Worm (Caenorhabditis elegans) whole organism, L4 larva: ENCODE data around the gene fbxb-106.
A peak's percentile ranks its signal among the peaks of the same experiment; 100 is the strongest.

Source experiments
- F26F4.8 ChIP-seq: fragments of 200-800 bp; sonication (Bioruptor generic); conservative IDR thresholded peaks from 2 replicates; pipeline ENCODE4 v1.3.6; 2022; ENCODE audit warnings: missing genetic modification characterization, missing compliant biosample characterization
- F44E2.7 ChIP-seq: fragments of 200-800 bp; sonication (Bioruptor generic); IDR thresholded peaks from 2 replicates; pipeline ENCODE4 v2.1.2; 2022; ENCODE audit warnings: missing genetic modification characterization, missing compliant biosample characterization
- Y48G9A.11 ChIP-seq: fragments of 200-800 bp; sonication (Bioruptor generic); IDR thresholded peaks from 2 replicates; pipeline ENCODE4 v1.3.6; 2022; ENCODE audit warnings: missing genetic modification reagents, missing genetic modification characterization, missing compliant biosample characterization
- ZK337.2 ChIP-seq: fragments of 200-800 bp; sonication (Bioruptor generic); IDR thresholded peaks from 2 replicates; pipeline ENCODE4 v1.3.6; 2022; ENCODE audit warnings: missing genetic modification reagents, missing genetic modification characterization, missing compliant biosample characterization
- attf-4 ChIP-seq: sonication (generic microtip); optimal IDR thresholded peaks from 3 replicates; lab custom pipeline; 2017; ENCODE audit warnings: missing biosample characterization, missing genetic modification characterization
- ces-1 ChIP-seq: fragments of 150-350 bp; sonication (generic microtip); optimal IDR thresholded peaks from 4 replicates; lab custom pipeline; 2014; ENCODE audit warnings: missing biosample characterization, missing genetic modification reagents, missing genetic modification characterization
- cey-2 ChIP-seq: sonication (generic microtip); optimal IDR thresholded peaks from 3 replicates; lab custom pipeline; 2017; ENCODE audit warnings: missing genetic modification characterization, mild to moderate bottlenecking, missing compliant biosample characterization, antibody characterized with exemption, borderline replicate concordance; ENCODE audit not compliant: insufficient read depth
- ctbp-1 ChIP-seq: fragments of 200-800 bp; sonication (Bioruptor generic); IDR thresholded peaks from 2 replicates; pipeline ENCODE4 v1.3.6; 2022; ENCODE audit warnings: missing genetic modification reagents, missing genetic modification characterization, missing compliant biosample characterization
- daf-16 ChIP-seq, 3 experiments: sonication (generic microtip); optimal IDR thresholded peaks; 2 replicates each; lab custom pipeline; 2016 to 2017; ENCODE audit warnings: missing genetic modification characterization in 3 of 3, missing genetic modification reagents in 3 of 3, mild to moderate bottlenecking in 2 of 3, missing compliant biosample characterization in 2 of 3, missing biosample characterization in 1 of 3, moderate library complexity in 1 of 3
- daf-19 ChIP-seq: fragments of 200-800 bp; sonication (Bioruptor generic); conservative IDR thresholded peaks from 2 replicates; pipeline ENCODE4 v1.3.6; 2022; ENCODE audit warnings: missing genetic modification characterization, missing compliant biosample characterization
- daf-8 ChIP-seq: fragments of 200-800 bp; sonication (Bioruptor generic); IDR thresholded peaks from 2 replicates; pipeline ENCODE4 v1.3.6; 2022; ENCODE audit warnings: missing genetic modification characterization, missing compliant biosample characterization
- dmd-6 ChIP-seq: fragments of 200-800 bp; sonication (Bioruptor generic); IDR thresholded peaks from 2 replicates; pipeline ENCODE4 v1.3.6; 2022; ENCODE audit warnings: missing genetic modification reagents, missing genetic modification characterization, missing compliant biosample characterization
- dpl-1 ChIP-seq: fragments of 150-350 bp; optimal IDR thresholded peaks from 2 replicates; lab custom pipeline; 2014; ENCODE audit warnings: missing biosample characterization, missing genetic modification reagents, missing genetic modification characterization
- dve-1 ChIP-seq: sonication (generic microtip); optimal IDR thresholded peaks from 2 replicates; lab custom pipeline; 2017; ENCODE audit warnings: antibody characterized with exemption, mild to moderate bottlenecking, missing genetic modification characterization, missing compliant biosample characterization; ENCODE audit not compliant: insufficient read depth
- egl-27 ChIP-seq: sonication (generic microtip); optimal IDR thresholded peaks from 3 replicates; lab custom pipeline; 2017; ENCODE audit warnings: missing biosample characterization, missing genetic modification reagents, missing genetic modification characterization
- egl-43 ChIP-seq: fragments of 200-800 bp; sonication (Bioruptor generic); IDR thresholded peaks from 2 replicates; pipeline ENCODE4 v1.3.6; 2022; ENCODE audit warnings: missing genetic modification reagents, missing genetic modification characterization, missing compliant biosample characterization
- fkh-10 ChIP-seq: fragments of 150-350 bp; optimal IDR thresholded peaks from 2 replicates; lab custom pipeline; 2014; ENCODE audit warnings: missing biosample characterization, missing genetic modification reagents, missing genetic modification characterization
- hlh-11 ChIP-seq: fragments of 200-800 bp; sonication (Bioruptor generic); optimal IDR thresholded peaks from 2 replicates; lab custom pipeline; 2018; ENCODE audit warnings: mild to moderate bottlenecking, missing genetic modification characterization, missing compliant biosample characterization
- lin-38 ChIP-seq: fragments of 200-800 bp; sonication (Bioruptor generic); IDR thresholded peaks from 2 replicates; pipeline ENCODE4 v1.3.6; 2022; ENCODE audit warnings: missing genetic modification reagents, missing genetic modification characterization, missing compliant biosample characterization
- lir-3 ChIP-seq: sonication (generic microtip); optimal IDR thresholded peaks from 2 replicates; lab custom pipeline; 2016; ENCODE audit warnings: mild to moderate bottlenecking, missing genetic modification characterization, missing compliant biosample characterization
- lsy-2 ChIP-seq, 2 experiments: fragments of 150-350 bp in 1 of 2; sonication (generic microtip) in 1 of 2; optimal IDR thresholded peaks; 2 replicates each; lab custom pipeline; 2014 to 2017; ENCODE audit warnings: missing biosample characterization in 2 of 2, missing genetic modification characterization in 2 of 2
- madf-9 ChIP-seq: fragments of 200-800 bp; sonication (Bioruptor generic); conservative IDR thresholded peaks from 2 replicates; pipeline ENCODE4 v1.3.6; 2022; ENCODE audit warnings: missing genetic modification reagents, missing genetic modification characterization, missing compliant biosample characterization
- mdl-1 ChIP-seq, 2 experiments: fragments of 150-350 bp in 1 of 2; sonication (generic microtip) in 1 of 2; optimal IDR thresholded peaks; 2 replicates each; lab custom pipeline; 2014 to 2017; ENCODE audit warnings: missing biosample characterization in 2 of 2, missing genetic modification characterization in 2 of 2
- mes-2 ChIP-seq: sonication (generic microtip); optimal IDR thresholded peaks from 2 replicates; lab custom pipeline; 2016; ENCODE audit warnings: missing genotype, mild to moderate bottlenecking, missing genetic modification characterization, missing compliant biosample characterization; ENCODE audit not compliant: poor library complexity, severe bottlenecking
- nhr-11 ChIP-seq: fragments of 150-350 bp; optimal IDR thresholded peaks from 2 replicates; lab custom pipeline; 2014; ENCODE audit warnings: missing biosample characterization, missing genetic modification characterization
- nhr-111 ChIP-seq: fragments of 200-800 bp; sonication (Bioruptor generic); optimal IDR thresholded peaks from 2 replicates; lab custom pipeline; 2018; ENCODE audit warnings: mild to moderate bottlenecking, missing genetic modification characterization, missing compliant biosample characterization
- nhr-28 ChIP-seq: fragments of 150-350 bp; optimal IDR thresholded peaks from 2 replicates; lab custom pipeline; 2014; ENCODE audit warnings: missing biosample characterization, missing genetic modification characterization
- nhr-41 ChIP-seq: fragments of 200-800 bp; sonication (Bioruptor generic); IDR thresholded peaks from 2 replicates; pipeline ENCODE4 v1.3.6; 2022; ENCODE audit warnings: missing genetic modification reagents, missing genetic modification characterization, missing compliant biosample characterization
- nhr-48 ChIP-seq: sonication (generic microtip); optimal IDR thresholded peaks from 2 replicates; lab custom pipeline; 2016; ENCODE audit warnings: mild to moderate bottlenecking, missing genetic modification characterization, missing compliant biosample characterization
- pha-4 ChIP-seq, 2 experiments: fragments of 150-350 bp in 1 of 2; fragments of 200-800 bp in 1 of 2; sonication (Bioruptor generic) in 1 of 2; IDR thresholded peaks in 1 of 2; optimal IDR thresholded peaks in 1 of 2; 2 replicates each; pipeline versions ENCODE4 v1.3.6 to Lab custom; 2014 to 2022; ENCODE audit warnings: missing genetic modification characterization in 2 of 2, missing genetic modification reagents in 2 of 2, missing biosample characterization in 1 of 2, missing compliant biosample characterization in 1 of 2
- php-3 ChIP-seq: fragments of 200-800 bp; sonication (Bioruptor generic); IDR thresholded peaks from 2 replicates; pipeline ENCODE4 v1.3.6; 2022; ENCODE audit warnings: missing genetic modification reagents, missing genetic modification characterization, missing compliant biosample characterization
- pqm-1 ChIP-seq: sonication (generic microtip); optimal IDR thresholded peaks from 2 replicates; lab custom pipeline; 2017; ENCODE audit warnings: missing biosample characterization, missing genetic modification characterization
- saeg-2 ChIP-seq: fragments of 200-800 bp; sonication (Bioruptor generic); IDR thresholded peaks from 2 replicates; pipeline ENCODE4 v1.3.6; 2022; ENCODE audit warnings: missing genetic modification reagents, missing genetic modification characterization, missing compliant biosample characterization
- set-16 ChIP-seq: fragments of 200-800 bp; sonication (Bioruptor generic); IDR thresholded peaks from 2 replicates; pipeline ENCODE4 v1.3.6; 2022; ENCODE audit warnings: missing genetic modification reagents, missing genetic modification characterization, missing compliant biosample characterization
- skn-1 ChIP-seq: fragments of 150-350 bp; optimal IDR thresholded peaks from 2 replicates; lab custom pipeline; 2014; ENCODE audit warnings: missing biosample characterization, missing genetic modification characterization
- snpc-4 ChIP-seq: fragments of 150-350 bp; optimal IDR thresholded peaks from 2 replicates; lab custom pipeline; 2014; ENCODE audit warnings: missing biosample characterization, missing genetic modification characterization
- unc-130 ChIP-seq: sonication (generic microtip); optimal IDR thresholded peaks from 2 replicates; lab custom pipeline; 2016; ENCODE audit warnings: missing genetic modification reagents, missing genetic modification characterization, missing compliant biosample characterization
- unc-39 ChIP-seq: sonication (generic microtip); optimal IDR thresholded peaks from 2 replicates; lab custom pipeline; 2017; ENCODE audit warnings: missing biosample characterization, missing genetic modification characterization
- unc-62 ChIP-seq, 3 experiments: fragments of 150-350 bp in 1 of 3; sonication (generic microtip); optimal IDR thresholded peaks in 2 of 3; peaks in 1 of 3; 1 replicate in 1 of 3; 2 replicates in 2 of 3; lab custom pipeline; 2014 to 2017; ENCODE audit warnings: missing biosample characterization in 3 of 3, missing genetic modification characterization in 3 of 3, missing genetic modification reagents in 3 of 3, missing genotype in 1 of 3
- zag-1 ChIP-seq: fragments of 150-350 bp; optimal IDR thresholded peaks from 2 replicates; lab custom pipeline; 2014; ENCODE audit warnings: missing biosample characterization, missing genetic modification characterization
- zip-11 ChIP-seq: fragments of 200-800 bp; sonication (Bioruptor generic); IDR thresholded peaks from 2 replicates; pipeline ENCODE4 v1.3.6; 2022; ENCODE audit warnings: missing genetic modification characterization, missing compliant biosample characterization
- ztf-7 ChIP-seq: fragments of 150-350 bp; optimal IDR thresholded peaks from 2 replicates; lab custom pipeline; 2014; ENCODE audit warnings: missing biosample characterization, missing genetic modification characterization

The fbxb-106 gene

DNA sequence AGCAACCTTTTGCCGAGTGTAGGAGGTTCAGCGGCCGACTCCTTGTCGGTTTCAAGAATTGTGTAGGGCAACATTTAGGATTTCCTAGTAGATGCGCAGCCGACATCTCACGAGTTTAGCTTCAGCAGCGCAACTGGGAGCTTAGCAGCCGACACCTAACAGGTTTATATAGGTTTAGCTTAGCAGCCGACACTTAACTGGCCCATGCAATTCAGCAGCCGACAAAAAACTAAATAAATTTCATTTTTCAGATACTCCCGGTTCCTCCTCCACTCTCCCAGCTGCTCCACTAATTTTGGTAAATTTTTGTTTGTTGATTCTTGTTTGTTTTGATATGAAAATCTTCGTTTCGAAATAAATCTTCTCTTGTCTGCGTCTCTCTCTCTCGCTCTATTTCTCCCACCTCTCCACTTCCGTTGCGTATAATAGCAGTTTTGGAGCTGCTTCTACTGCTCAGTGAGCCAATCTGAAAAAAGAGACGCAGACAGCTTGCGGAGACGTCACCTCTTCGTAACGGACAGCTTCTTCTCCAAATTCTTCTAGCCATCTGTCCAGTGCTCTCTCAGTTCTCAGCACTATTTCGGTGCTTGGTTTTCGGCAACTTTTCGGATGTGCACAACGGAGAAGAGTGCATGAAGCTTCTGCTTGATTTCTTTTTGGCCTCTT, 14.1 kb upstream of the fbxb-106 start (continued):
- TF ChIP-seq ZK337.2 (GFP tag; lab: Robert Waterston, UW) (no peak), daf-19 (GFP tag; lab: Robert Waterston, UW) (no peak), nhr-41 (no peak), skn-1 (tag; lab: Kevin White, UChicago) (no peak), egl-43 (GFP tag; lab: Robert Waterston, UW) (peak; percentile 33; the same call in 1 of the 2 replicates), fkh-10 (GFP tag; lab: Kevin White, UChicago) (peak; percentile 75), snpc-4 (tag; lab: Kevin White, UChicago) (no peak), pha-4 (GFP tag; IDR thresholded peaks at IDR 0.05; lab: Robert Waterston, UW) (no peak), pha-4 (tag; optimal IDR thresholded peaks at IDR 0.05; lab: Kevin White, UChicago) (no peak), unc-39 (no peak), egl-27 (tag; lab: Kevin White, UChicago) (no peak), ctbp-1 (peak; percentile 60; the same call in 1 of the 2 replicates), ztf-7 (tag; lab: Kevin White, UChicago) (no peak), mdl-1 (tag; optimal IDR thresholded peaks at IDR 0.05; lab: Kevin White, UChicago) (peak in 1 of 2 experiments; percentile 14), madf-9 (GFP tag; lab: Robert Waterston, UW) (no peak), set-16 (GFP tag; lab: Robert Waterston, UW) (no peak)

DNA sequence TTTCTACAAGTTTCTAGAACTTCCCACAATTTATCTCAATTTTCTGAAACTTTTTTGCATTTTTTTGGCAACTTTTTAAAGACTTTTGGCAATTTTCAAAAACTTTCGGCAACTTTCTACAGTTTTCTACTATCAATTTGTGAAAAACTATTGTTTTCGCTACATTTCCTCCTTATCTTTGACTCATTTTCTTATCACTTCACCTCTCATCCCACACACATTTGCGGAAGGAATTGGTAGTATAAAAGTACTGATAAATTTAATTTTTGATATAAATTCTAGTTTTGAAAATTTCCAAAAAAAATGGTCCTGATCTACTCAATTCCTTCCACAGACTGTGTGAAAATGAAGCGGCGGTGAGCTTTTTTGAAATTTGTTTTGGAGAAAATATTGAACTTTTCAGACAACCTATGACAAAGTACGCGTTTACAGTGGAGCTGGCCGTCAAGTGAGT, 12.6 kb upstream of the fbxb-106 start, which contains the start of gene F29A7.4:
Gene F29A7.4, plus strand, starts transcription at position 404 of the 454 bp plus-strand sequence.
- TF ChIP-seq pqm-1 (peak; percentile 18), nhr-48 (tag; lab: Kevin White, UChicago) (no peak), F26F4.8 (GFP tag; lab: Robert Waterston, UW) (no peak), daf-16 (GFP tag; optimal IDR thresholded peaks at IDR 0.05; lab: Kevin White, UChicago) (no peak), daf-16 (tag; optimal IDR thresholded peaks at IDR 0.05; lab: Kevin White, UChicago) (peak; percentile 49), nhr-28 (tag; lab: Kevin White, UChicago) (peak; percentile 74)

DNA sequence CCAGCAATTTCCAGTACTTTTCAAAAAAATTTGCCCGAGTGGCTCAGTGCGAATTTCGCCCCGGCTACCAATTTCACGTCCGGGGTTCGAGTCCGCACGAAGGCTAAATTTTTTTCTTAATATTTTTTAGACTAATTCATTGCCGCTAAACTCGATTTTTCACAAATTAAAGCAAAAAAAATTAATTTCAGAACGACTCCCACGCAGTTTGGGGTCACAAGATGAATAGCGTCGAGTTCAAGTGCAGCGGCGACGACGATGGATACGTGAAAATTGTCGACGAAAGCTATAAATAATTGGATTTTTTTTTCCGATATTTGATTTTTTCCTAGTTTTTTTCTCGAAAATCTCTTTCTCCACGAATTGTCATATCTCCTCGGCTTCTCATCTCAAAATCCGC, 10.9 kb upstream of the fbxb-106 start:
- no peak for TF ChIP-seq php-3
- no peak for TF ChIP-seq nhr-11
- no peak for TF ChIP-seq pqm-1
- TF ChIP-seq dve-1 (tag; lab: Kevin White, UChicago), result no peak
- no peak for TF ChIP-seq daf-16 (GFP tag; optimal IDR thresholded peaks at IDR 0.05; lab: Kevin White, UChicago)
- TF ChIP-seq daf-16 (tag; optimal IDR thresholded peaks at IDR 0.05; lab: Kevin White, UChicago), result peak; percentile 28
- no peak for TF ChIP-seq skn-1 (tag; lab: Kevin White, UChicago)
- TF ChIP-seq cey-2, result no peak
- TF ChIP-seq zag-1 (tag; lab: Kevin White, UChicago), result no peak
- TF ChIP-seq lin-38 (GFP tag; lab: Robert Waterston, UW), result peak; percentile 73
- TF ChIP-seq, all 104 proteins: peak for 2

DNA sequence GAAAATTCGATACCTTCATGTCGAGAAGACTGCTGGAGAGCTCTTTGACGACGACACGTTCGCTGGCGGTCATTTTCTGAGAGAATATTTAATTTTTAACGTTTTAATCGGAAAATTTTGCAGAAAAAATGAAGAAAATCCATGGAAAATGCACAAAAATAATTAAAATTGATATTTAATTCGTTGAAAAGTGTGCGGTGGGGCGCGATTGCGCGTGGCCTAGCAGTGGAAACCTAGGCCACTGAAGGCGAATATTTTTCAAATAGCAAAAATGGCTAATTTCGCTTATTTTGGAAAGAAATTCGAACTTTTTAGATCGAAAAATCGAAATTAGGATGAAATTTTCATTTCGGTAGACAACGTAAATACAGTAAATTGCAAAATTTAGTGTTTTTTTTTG, 9.7 kb upstream of the fbxb-106 start, which contains the start of gene F29A7.6:
Gene F29A7.6, minus strand, starts transcription at position 76 of the 400 bp plus-strand sequence.
- TF ChIP-seq nhr-28 (tag; lab: Kevin White, UChicago) (peak; percentile 12), nhr-111 (GFP tag; lab: Kevin White, UChicago) (no peak), lsy-2 (tag; optimal IDR thresholded peaks at IDR 0.05; lab: Kevin White, UChicago) (no peak), F44E2.7 (GFP tag; lab: Robert Waterston, UW) (no peak), ces-1 (GFP tag; lab: Kevin White, UChicago) (no peak), zip-11 (GFP tag; lab: Robert Waterston, UW) (no peak), saeg-2 (GFP tag; lab: Robert Waterston, UW) (no peak), cey-2 (no peak), hlh-11 (tag; lab: Kevin White, UChicago) (peak; percentile 25), unc-62 (GFP tag; optimal IDR thresholded peaks at IDR 0.05 in 1 of 2; lab: Kevin White, UChicago) (no peak), unc-62 (tag; optimal IDR thresholded peaks at IDR 0.05; lab: Kevin White, UChicago) (no peak), daf-8 (GFP tag; lab: Robert Waterston, UW) (no peak), lin-38 (GFP tag; lab: Robert Waterston, UW) (peak; percentile 98), dmd-6 (peak; percentile 50; the same call in 1 of the 2 replicates), Y48G9A.11 (GFP tag; lab: Robert Waterston, UW) (no peak), dpl-1 (GFP tag; lab: Kevin White, UChicago) (peak; percentile 56), nhr-48 (tag; lab: Kevin White, UChicago) (no peak), mes-2 (peak; percentile 97), lir-3 (tag; lab: Kevin White, UChicago) (no peak), attf-4 (no peak), nhr-11 (peak; percentile 10), unc-130 (GFP tag; lab: Kevin White, UChicago) (peak; percentile 69)
